Worm (Caenorhabditis elegans) whole organism, L2 larva: Measurements from ENCODE around the gene Y38F2AR.12.

ENCODE experiments used
- ZK546.5 ChIP-seq: sonication (generic microtip); optimal IDR thresholded peaks from 2 replicates; lab custom pipeline; 2017; ENCODE audit warnings: missing biosample characterization, missing genetic modification characterization
- elt-1 ChIP-seq: fragments of 150-350 bp; optimal IDR thresholded peaks from 2 replicates; lab custom pipeline; 2014; ENCODE audit warnings: missing biosample characterization, missing genetic modification characterization
- fos-1 ChIP-seq: fragments of 150-350 bp; optimal IDR thresholded peaks from 2 replicates; lab custom pipeline; 2014; ENCODE audit warnings: missing biosample characterization, missing genetic modification characterization
- gmeb-1 ChIP-seq: fragments of 150-350 bp; optimal IDR thresholded peaks from 2 replicates; lab custom pipeline; 2014; ENCODE audit warnings: missing biosample characterization, missing genetic modification characterization
- lin-13 ChIP-seq: fragments of 150-350 bp; optimal IDR thresholded peaks from 2 replicates; lab custom pipeline; 2014; ENCODE audit warnings: missing biosample characterization, missing genetic modification reagents, missing genetic modification characterization
- mdl-1 ChIP-seq, 2 experiments: fragments of 150-350 bp in 1 of 2; sonication (generic microtip) in 1 of 2; optimal IDR thresholded peaks; 2 replicates each; lab custom pipeline; 2017; ENCODE audit warnings: missing biosample characterization in 2 of 2, missing genetic modification characterization in 2 of 2
- nhr-10 ChIP-seq: sonication (generic microtip); optimal IDR thresholded peaks from 2 replicates; lab custom pipeline; 2017; ENCODE audit warnings: missing biosample characterization, missing genetic modification characterization
- nhr-11 ChIP-seq: fragments of 150-350 bp; optimal IDR thresholded peaks from 2 replicates; lab custom pipeline; 2014; ENCODE audit warnings: missing biosample characterization, missing genetic modification characterization
- nhr-12 ChIP-seq: fragments of 150-350 bp; optimal IDR thresholded peaks from 2 replicates; lab custom pipeline; 2014; ENCODE audit warnings: missing biosample characterization, missing genetic modification characterization
- skn-1 ChIP-seq: sonication (generic microtip); optimal IDR thresholded peaks from 2 replicates; lab custom pipeline; 2017; ENCODE audit warnings: missing biosample characterization, missing genetic modification characterization

- no peak for TF ChIP-seq ZK546.5 (tag; lab: Kevin White, UChicago)
- TF ChIP-seq mdl-1 (tag; optimal IDR thresholded peaks at IDR 0.05; lab: Kevin White, UChicago), result no peak
- no peak for TF ChIP-seq nhr-12 (tag; lab: Kevin White, UChicago)
- TF ChIP-seq nhr-10 (tag; lab: Kevin White, UChicago), result no peak
- TF ChIP-seq elt-1 (tag; lab: Kevin White, UChicago), result no peak
- TF ChIP-seq nhr-11 (tag; lab: Kevin White, UChicago), result no peak
- no peak for TF ChIP-seq lin-13 (GFP tag; lab: Kevin White, UChicago)
- TF ChIP-seq skn-1, result no peak
- TF ChIP-seq fos-1 (tag; lab: Kevin White, UChicago), result no peak
- no peak for TF ChIP-seq gmeb-1
These were observed 4.5 kb upstream of the Y38F2AR.12 start for ce11 chrIV:2416738-2417137.
